Worm (Caenorhabditis elegans) whole organism, L4 larva: Measurements from ENCODE around the gene VC5.2.

Experiments used
- T20F7.1 ChIP-seq: fragments of 200-800 bp; sonication (Bioruptor generic); optimal IDR thresholded peaks from 2 replicates; lab custom pipeline; 2018; ENCODE audit warnings: mild to moderate bottlenecking, missing genetic modification characterization, missing compliant biosample characterization
- Y105C5A.15 ChIP-seq: fragments of 200-800 bp; sonication (Bioruptor generic); IDR thresholded peaks from 2 replicates; pipeline ENCODE4 v1.3.6; 2022; ENCODE audit warnings: missing genetic modification characterization, missing compliant biosample characterization
- Y48G9A.11 ChIP-seq: fragments of 200-800 bp; sonication (Bioruptor generic); IDR thresholded peaks from 2 replicates; pipeline ENCODE4 v1.3.6; 2022; ENCODE audit warnings: missing genetic modification reagents, missing genetic modification characterization, missing compliant biosample characterization
- aha-1 ChIP-seq: fragments of 150-350 bp; peaks from one replicate; lab custom pipeline; 2014; ENCODE audit warnings: missing biosample characterization, missing genetic modification characterization
- ceh-20 ChIP-seq: fragments of 200-800 bp; sonication (Bioruptor generic); IDR thresholded peaks from 2 replicates; pipeline ENCODE4 v1.3.6; 2022; ENCODE audit warnings: missing genetic modification reagents, missing genetic modification characterization, missing compliant biosample characterization
- ceh-62 ChIP-seq: sonication (generic microtip); optimal IDR thresholded peaks from 2 replicates; lab custom pipeline; 2017; ENCODE audit warnings: missing biosample characterization, missing genetic modification characterization
- ces-1 ChIP-seq: fragments of 150-350 bp; sonication (generic microtip); optimal IDR thresholded peaks from 4 replicates; lab custom pipeline; 2014; ENCODE audit warnings: missing biosample characterization, missing genetic modification reagents, missing genetic modification characterization
- daf-16 ChIP-seq, 3 experiments: sonication (generic microtip); optimal IDR thresholded peaks; 2 replicates each; lab custom pipeline; 2016 to 2017; ENCODE audit warnings: missing genetic modification characterization in 3 of 3, missing genetic modification reagents in 3 of 3, mild to moderate bottlenecking in 2 of 3, missing compliant biosample characterization in 2 of 3, missing biosample characterization in 1 of 3, moderate library complexity in 1 of 3
- dmd-6 ChIP-seq: fragments of 200-800 bp; sonication (Bioruptor generic); IDR thresholded peaks from 2 replicates; pipeline ENCODE4 v1.3.6; 2022; ENCODE audit warnings: missing genetic modification reagents, missing genetic modification characterization, missing compliant biosample characterization
- egl-27 ChIP-seq: sonication (generic microtip); optimal IDR thresholded peaks from 3 replicates; lab custom pipeline; 2017; ENCODE audit warnings: missing biosample characterization, missing genetic modification reagents, missing genetic modification characterization
- fkh-10 ChIP-seq: fragments of 150-350 bp; optimal IDR thresholded peaks from 2 replicates; lab custom pipeline; 2014; ENCODE audit warnings: missing biosample characterization, missing genetic modification reagents, missing genetic modification characterization
- fos-1 ChIP-seq: fragments of 150-350 bp; optimal IDR thresholded peaks from 2 replicates; lab custom pipeline; 2014; ENCODE audit warnings: missing biosample characterization, missing genetic modification characterization
- jun-1 ChIP-seq: fragments of 150-350 bp; optimal IDR thresholded peaks from 2 replicates; lab custom pipeline; 2014; ENCODE audit warnings: missing biosample characterization, missing genetic modification reagents, missing genetic modification characterization
- lin-1 ChIP-seq: fragments of 200-800 bp; sonication (Bioruptor generic); IDR thresholded peaks from 2 replicates; pipeline ENCODE4 v1.3.6; 2022; ENCODE audit warnings: missing genetic modification reagents, missing genetic modification characterization, missing compliant biosample characterization
- lin-15B ChIP-seq: fragments of 150-350 bp; sonication (generic microtip); optimal IDR thresholded peaks from 3 replicates; lab custom pipeline; 2014; ENCODE audit warnings: missing biosample characterization, missing genetic modification characterization
- lir-3 ChIP-seq: sonication (generic microtip); optimal IDR thresholded peaks from 2 replicates; lab custom pipeline; 2016; ENCODE audit warnings: mild to moderate bottlenecking, missing genetic modification characterization, missing compliant biosample characterization
- lsy-2 ChIP-seq, 2 experiments: fragments of 150-350 bp in 1 of 2; sonication (generic microtip) in 1 of 2; optimal IDR thresholded peaks; 2 replicates each; lab custom pipeline; 2014 to 2017; ENCODE audit warnings: missing biosample characterization in 2 of 2, missing genetic modification characterization in 2 of 2
- madf-9 ChIP-seq: fragments of 200-800 bp; sonication (Bioruptor generic); conservative IDR thresholded peaks from 2 replicates; pipeline ENCODE4 v1.3.6; 2022; ENCODE audit warnings: missing genetic modification reagents, missing genetic modification characterization, missing compliant biosample characterization
- mxl-3 ChIP-seq: fragments of 200-800 bp; sonication (Bioruptor generic); optimal IDR thresholded peaks from 2 replicates; lab custom pipeline; 2018; ENCODE audit warnings: mild to moderate bottlenecking, missing genetic modification characterization, missing compliant biosample characterization
- nhr-10 ChIP-seq: fragments of 150-350 bp; optimal IDR thresholded peaks from 2 replicates; lab custom pipeline; 2014; ENCODE audit warnings: missing biosample characterization, missing genetic modification characterization
- nhr-111 ChIP-seq: fragments of 200-800 bp; sonication (Bioruptor generic); optimal IDR thresholded peaks from 2 replicates; lab custom pipeline; 2018; ENCODE audit warnings: mild to moderate bottlenecking, missing genetic modification characterization, missing compliant biosample characterization
- nhr-237 ChIP-seq: sonication (generic microtip); optimal IDR thresholded peaks from 2 replicates; lab custom pipeline; 2017; ENCODE audit warnings: missing biosample characterization, missing genetic modification characterization
- nhr-76 ChIP-seq: fragments of 150-350 bp; optimal IDR thresholded peaks from 2 replicates; lab custom pipeline; 2014; ENCODE audit warnings: missing biosample characterization, missing genetic modification characterization
- pha-4 ChIP-seq, 2 experiments: fragments of 150-350 bp in 1 of 2; fragments of 200-800 bp in 1 of 2; sonication (Bioruptor generic) in 1 of 2; IDR thresholded peaks in 1 of 2; optimal IDR thresholded peaks in 1 of 2; 2 replicates each; pipeline versions ENCODE4 v1.3.6 to Lab custom; 2014 to 2022; ENCODE audit warnings: missing genetic modification characterization in 2 of 2, missing genetic modification reagents in 2 of 2, missing biosample characterization in 1 of 2, missing compliant biosample characterization in 1 of 2
- pqm-1 ChIP-seq: sonication (generic microtip); optimal IDR thresholded peaks from 2 replicates; lab custom pipeline; 2017; ENCODE audit warnings: missing biosample characterization, missing genetic modification characterization
- rbr-2 ChIP-seq: sonication (generic microtip); optimal IDR thresholded peaks from 2 replicates; lab custom pipeline; 2016; ENCODE audit warnings: missing genotype, missing genetic modification characterization, missing compliant biosample characterization
- saeg-2 ChIP-seq: fragments of 200-800 bp; sonication (Bioruptor generic); IDR thresholded peaks from 2 replicates; pipeline ENCODE4 v1.3.6; 2022; ENCODE audit warnings: missing genetic modification reagents, missing genetic modification characterization, missing compliant biosample characterization
- set-16 ChIP-seq: fragments of 200-800 bp; sonication (Bioruptor generic); IDR thresholded peaks from 2 replicates; pipeline ENCODE4 v1.3.6; 2022; ENCODE audit warnings: missing genetic modification reagents, missing genetic modification characterization, missing compliant biosample characterization
- skn-1 ChIP-seq: fragments of 150-350 bp; optimal IDR thresholded peaks from 2 replicates; lab custom pipeline; 2014; ENCODE audit warnings: missing biosample characterization, missing genetic modification characterization
- snpc-4 ChIP-seq: fragments of 150-350 bp; optimal IDR thresholded peaks from 2 replicates; lab custom pipeline; 2014; ENCODE audit warnings: missing biosample characterization, missing genetic modification characterization
- spr-3 ChIP-seq: fragments of 200-800 bp; sonication (Bioruptor generic); optimal IDR thresholded peaks from 2 replicates; lab custom pipeline; 2018; ENCODE audit warnings: mild to moderate bottlenecking, missing genetic modification characterization, missing compliant biosample characterization
- tag-97 ChIP-seq: fragments of 200-800 bp; sonication (Bioruptor generic); IDR thresholded peaks from 2 replicates; pipeline ENCODE4 v1.3.6; 2022; ENCODE audit warnings: missing genetic modification characterization, missing compliant biosample characterization
- unc-62 ChIP-seq, 3 experiments: fragments of 150-350 bp in 1 of 3; sonication (generic microtip); optimal IDR thresholded peaks in 2 of 3; peaks in 1 of 3; 1 replicate in 1 of 3; 2 replicates in 2 of 3; lab custom pipeline; 2014 to 2017; ENCODE audit warnings: missing biosample characterization in 3 of 3, missing genetic modification characterization in 3 of 3, missing genetic modification reagents in 3 of 3, missing genotype in 1 of 3
- vab-7 ChIP-seq: fragments of 200-800 bp; sonication (Bioruptor generic); IDR thresholded peaks from 2 replicates; pipeline ENCODE4 v1.3.6; 2022; ENCODE audit warnings: missing genetic modification reagents, missing genetic modification characterization, missing compliant biosample characterization
- zfp-3 ChIP-seq: fragments of 200-800 bp; sonication (Bioruptor generic); conservative IDR thresholded peaks from 2 replicates; pipeline ENCODE4 v1.3.6; 2022; ENCODE audit warnings: missing genetic modification reagents, missing genetic modification characterization, missing compliant biosample characterization
- zip-2 ChIP-seq: fragments of 150-350 bp; optimal IDR thresholded peaks from 2 replicates; lab custom pipeline; 2014; ENCODE audit warnings: missing biosample characterization, missing genetic modification characterization

VC5.2 gene

DNA sequence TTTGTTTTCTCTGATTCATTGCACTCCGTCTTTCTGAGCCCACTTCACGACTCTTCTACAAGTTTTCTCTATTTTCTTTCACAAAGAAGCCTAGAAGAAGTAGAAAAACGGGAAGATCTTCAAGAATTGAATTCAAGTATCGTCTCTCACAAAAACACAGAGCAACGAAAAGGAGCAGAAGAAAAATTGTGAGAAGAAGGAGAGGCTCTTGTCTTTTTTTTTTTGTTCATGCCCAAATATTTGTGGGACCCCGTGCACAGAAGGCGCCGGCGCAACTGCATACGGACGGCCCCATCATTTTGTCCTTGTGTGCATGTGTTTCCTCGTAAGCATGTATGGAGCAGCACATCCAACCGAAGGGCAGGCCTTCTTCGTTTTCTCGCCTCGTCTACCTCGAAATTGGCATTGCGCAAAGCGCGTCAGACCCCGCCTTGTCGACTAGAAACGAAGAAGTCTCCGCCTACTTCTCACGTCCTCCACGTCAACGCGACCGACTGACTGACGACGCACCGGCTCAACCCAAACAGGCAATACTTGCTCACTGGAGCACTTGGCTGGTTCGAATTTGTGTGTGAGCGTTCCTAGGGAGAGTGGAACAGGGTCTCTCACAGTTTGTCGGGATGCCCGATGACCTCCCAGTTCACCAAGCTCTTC lies 20.9 kb downstream of the VC5.2 start:
- no peak for TF ChIP-seq spr-3 (GFP tag; lab: Kevin White, UChicago)
- no peak for TF ChIP-seq vab-7 (GFP tag; lab: Robert Waterston, UW)
- no peak for TF ChIP-seq daf-16 (GFP tag; optimal IDR thresholded peaks at IDR 0.05; lab: Kevin White, UChicago)
- TF ChIP-seq daf-16 (tag; optimal IDR thresholded peaks at IDR 0.05; lab: Kevin White, UChicago) = no peak
- TF ChIP-seq zfp-3 (GFP tag; lab: Robert Waterston, UW) = no peak
- no peak for TF ChIP-seq nhr-10
- no peak for TF ChIP-seq rbr-2 (tag; lab: Kevin White, UChicago)
- TF ChIP-seq ceh-20 = no peak
- TF ChIP-seq snpc-4 (tag; lab: Kevin White, UChicago) = no peak
- TF ChIP-seq egl-27 (tag; lab: Kevin White, UChicago) = no peak
- no peak for TF ChIP-seq tag-97
- TF ChIP-seq fkh-10 (GFP tag; lab: Kevin White, UChicago) = peak; percentile 59
- no peak for TF ChIP-seq nhr-111 (GFP tag; lab: Kevin White, UChicago)
- TF ChIP-seq set-16 = peak; percentile 52; the same call in 1 of the 2 replicates
- no peak for TF ChIP-seq Y48G9A.11 (GFP tag; lab: Robert Waterston, UW)
- TF ChIP-seq saeg-2 = no peak
- TF ChIP-seq T20F7.1 (GFP tag; lab: Kevin White, UChicago) = no peak

DNA sequence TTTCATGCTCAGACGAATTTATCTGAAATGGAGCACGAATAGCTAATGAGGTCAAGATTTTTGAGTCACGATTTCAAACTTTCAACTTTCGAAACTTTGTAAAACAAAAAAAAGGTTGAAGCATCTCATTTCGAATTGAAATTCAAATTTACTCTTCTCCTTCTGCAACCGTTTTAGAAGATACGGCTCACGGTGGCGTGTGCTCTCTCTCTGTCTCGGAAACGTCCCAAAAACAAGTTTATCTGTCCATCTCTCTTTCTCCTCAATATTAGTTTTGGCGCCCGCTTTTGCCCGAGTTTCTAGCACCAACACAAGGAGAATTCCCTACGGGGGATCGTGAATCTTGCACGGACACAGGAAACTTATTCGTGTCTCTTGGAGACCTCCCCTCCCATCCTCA lies 24.6 kb downstream of the VC5.2 start:
- TF ChIP-seq fos-1 (tag; lab: Kevin White, UChicago) = no peak
- TF ChIP-seq saeg-2 = no peak
- TF ChIP-seq jun-1 = no peak
- no peak for TF ChIP-seq pqm-1 (tag; lab: Kevin White, UChicago)

ce11 chrV:7111276-7111675 lies 25.5 kb downstream of the VC5.2 start:
- TF ChIP-seq ces-1 (GFP tag; lab: Kevin White, UChicago) (peak; percentile 71), fkh-10 (GFP tag; lab: Kevin White, UChicago) (peak; percentile 80), skn-1 (no peak), rbr-2 (tag; lab: Kevin White, UChicago) (peak; percentile 24), snpc-4 (tag; lab: Kevin White, UChicago) (no peak), ceh-62 (tag; lab: Kevin White, UChicago) (no peak), nhr-237 (tag; lab: Kevin White, UChicago) (no peak), lin-15B (tag; lab: Kevin White, UChicago) (no peak), unc-62 (GFP tag; optimal IDR thresholded peaks at IDR 0.05 in 1 of 2; lab: Kevin White, UChicago) (peak in 1 of 2 experiments; percentile 56), unc-62 (tag; optimal IDR thresholded peaks at IDR 0.05; lab: Kevin White, UChicago) (no peak)

- no peak for TF ChIP-seq Y105C5A.15 (GFP tag; lab: Robert Waterston, UW)
- no peak for TF ChIP-seq lir-3 (tag; lab: Kevin White, UChicago)
- no peak for TF ChIP-seq nhr-76 (tag; lab: Kevin White, UChicago)
- no peak for TF ChIP-seq dmd-6 (GFP tag; lab: Robert Waterston, UW)
- TF ChIP-seq zip-2 (tag; lab: Kevin White, UChicago) = no peak
- no peak for TF ChIP-seq mxl-3 (GFP tag; lab: Kevin White, UChicago)
- TF ChIP-seq ceh-62 (tag; lab: Kevin White, UChicago) = no peak
- no peak for TF ChIP-seq madf-9
- no peak for TF ChIP-seq pha-4 (GFP tag; IDR thresholded peaks at IDR 0.05; lab: Robert Waterston, UW)
- TF ChIP-seq pha-4 (tag; optimal IDR thresholded peaks at IDR 0.05; lab: Kevin White, UChicago) = no peak
- no peak for TF ChIP-seq ceh-20
- peak in 1 of 2 experiments; percentile 89 for TF ChIP-seq unc-62 (GFP tag; optimal IDR thresholded peaks at IDR 0.05 in 1 of 2; lab: Kevin White, UChicago)
- TF ChIP-seq unc-62 (tag; optimal IDR thresholded peaks at IDR 0.05; lab: Kevin White, UChicago) = no peak
- no peak for TF ChIP-seq lsy-2 (tag; optimal IDR thresholded peaks at IDR 0.05; lab: Kevin White, UChicago)
- no peak for TF ChIP-seq jun-1
- TF ChIP-seq aha-1 (tag; lab: Kevin White, UChicago) = peak; percentile 62
- no peak for TF ChIP-seq lin-1 (GFP tag; lab: Robert Waterston, UW)
Observed at ce11 chrV:7112223-7112622, 26.5 kb downstream of the VC5.2 start.
